Worm (Caenorhabditis elegans) whole organism, L1 larva: Measurements from ENCODE around the gene hrg-2.

ENCODE experiments used
- Y116A8C.19 ChIP-seq: sonication (generic microtip); optimal IDR thresholded peaks from 2 replicates; lab custom pipeline; 2016; ENCODE audit warnings: missing compliant biosample characterization, missing genetic modification characterization, borderline replicate concordance
- aly-2 ChIP-seq: fragments of 150-350 bp; optimal IDR thresholded peaks from 2 replicates; lab custom pipeline; 2014; ENCODE audit warnings: missing biosample characterization, missing genetic modification characterization
- ceh-63 ChIP-seq: fragments of 200-800 bp; sonication (Bioruptor generic); optimal IDR thresholded peaks from 2 replicates; lab custom pipeline; 2018; ENCODE audit warnings: mild to moderate bottlenecking, missing genetic modification characterization, missing compliant biosample characterization
- ceh-8 ChIP-seq: fragments of 200-800 bp; sonication (Bioruptor generic); optimal IDR thresholded peaks from 2 replicates; lab custom pipeline; 2018; ENCODE audit warnings: mild to moderate bottlenecking, missing genetic modification characterization, moderate library complexity, missing compliant biosample characterization
- ceh-82 ChIP-seq, 3 experiments: fragments of 150-350 bp in 1 of 3; sonication (generic microtip) in 2 of 3; optimal IDR thresholded peaks; 2 replicates each; lab custom pipeline; 2014 to 2017; ENCODE audit warnings: missing biosample characterization in 3 of 3, missing genetic modification characterization in 3 of 3
- ceh-88 ChIP-seq: fragments of 200-800 bp; sonication (Bioruptor generic); IDR thresholded peaks from 2 replicates; pipeline ENCODE4 v1.3.6; 2022; ENCODE audit warnings: missing genetic modification characterization, missing compliant biosample characterization
- ceh-90 ChIP-seq: sonication (generic microtip); optimal IDR thresholded peaks from 2 replicates; lab custom pipeline; 2016; ENCODE audit warnings: missing genetic modification characterization, missing compliant biosample characterization
- ces-1 ChIP-seq: fragments of 150-350 bp; optimal IDR thresholded peaks from 2 replicates; lab custom pipeline; 2014; ENCODE audit warnings: missing biosample characterization, missing genetic modification reagents, missing genetic modification characterization
- dpl-1 ChIP-seq, 3 experiments: fragments of 150-350 bp in 2 of 3; sonication (generic microtip) in 1 of 3; optimal IDR thresholded peaks; 2 replicates each; lab custom pipeline; 2014 to 2017; ENCODE audit warnings: missing biosample characterization in 3 of 3, missing genetic modification characterization in 3 of 3, missing genetic modification reagents in 3 of 3
- efl-1 ChIP-seq, 4 experiments: fragments of 150-350 bp; optimal IDR thresholded peaks in 3 of 4; peaks in 1 of 4; 1 replicate in 1 of 4; 2 replicates in 3 of 4; lab custom pipeline; 2014; ENCODE audit warnings: missing biosample characterization in 2 of 4, missing genetic modification characterization in 2 of 4, missing genetic modification reagents in 2 of 4
- fkh-8 ChIP-seq: sonication (generic microtip); optimal IDR thresholded peaks from 2 replicates; lab custom pipeline; 2016; ENCODE audit warnings: mild to moderate bottlenecking, missing genetic modification characterization, missing compliant biosample characterization
- hlh-17 ChIP-seq: fragments of 200-800 bp; sonication (Bioruptor generic); optimal IDR thresholded peaks from 2 replicates; lab custom pipeline; 2018; ENCODE audit warnings: missing genetic modification characterization, mild to moderate bottlenecking, missing compliant biosample characterization, moderate library complexity, borderline replicate concordance
- hpl-2 ChIP-seq: fragments of 150-350 bp; optimal IDR thresholded peaks from 2 replicates; lab custom pipeline; 2014; ENCODE audit warnings: missing biosample characterization, missing genetic modification reagents, missing genetic modification characterization
- irx-1 ChIP-seq: sonication (generic microtip); optimal IDR thresholded peaks from 2 replicates; lab custom pipeline; 2016; ENCODE audit warnings: missing genetic modification characterization, missing compliant biosample characterization
- lin-15B ChIP-seq: fragments of 150-350 bp; sonication (generic microtip); optimal IDR thresholded peaks from 3 replicates; lab custom pipeline; 2014; ENCODE audit warnings: missing biosample characterization, missing genetic modification characterization
- lin-39 ChIP-seq: fragments of 150-350 bp; optimal IDR thresholded peaks from 2 replicates; lab custom pipeline; 2014; ENCODE audit warnings: missing biosample characterization, missing genetic modification reagents, missing genetic modification characterization
- mdl-1 ChIP-seq, 2 experiments: fragments of 150-350 bp; optimal IDR thresholded peaks; 2 replicates each; lab custom pipeline; 2014 to 2017; ENCODE audit warnings: missing biosample characterization in 2 of 2, missing genetic modification characterization in 2 of 2, inconsistent platforms in 1 of 2
- mep-1 ChIP-seq: fragments of 150-350 bp; optimal IDR thresholded peaks from 2 replicates; lab custom pipeline; 2014; ENCODE audit warnings: missing biosample characterization, missing genetic modification characterization
- nhr-11 ChIP-seq: fragments of 150-350 bp; optimal IDR thresholded peaks from 2 replicates; lab custom pipeline; 2014; ENCODE audit warnings: missing biosample characterization, missing genetic modification characterization
- nhr-12 ChIP-seq: sonication (generic microtip); optimal IDR thresholded peaks from 2 replicates; lab custom pipeline; 2017; ENCODE audit warnings: missing biosample characterization, missing genetic modification characterization
- nhr-28 ChIP-seq: fragments of 150-350 bp; optimal IDR thresholded peaks from 2 replicates; lab custom pipeline; 2014; ENCODE audit warnings: missing biosample characterization, missing genetic modification characterization
- nhr-47 ChIP-seq: sonication (generic microtip); optimal IDR thresholded peaks from 2 replicates; lab custom pipeline; 2016; ENCODE audit warnings: mild to moderate bottlenecking, missing genetic modification characterization, moderate library complexity, missing compliant biosample characterization
- nhr-71 ChIP-seq: sonication (generic microtip); optimal IDR thresholded peaks from 2 replicates; lab custom pipeline; 2016; ENCODE audit warnings: mild to moderate bottlenecking, missing genetic modification characterization, moderate library complexity, missing compliant biosample characterization
- nhr-77 ChIP-seq: fragments of 150-350 bp; optimal IDR thresholded peaks from 2 replicates; lab custom pipeline; 2014; ENCODE audit warnings: missing biosample characterization, missing genetic modification characterization
- nhr-84 ChIP-seq: sonication (generic microtip); optimal IDR thresholded peaks from 2 replicates; lab custom pipeline; 2017; ENCODE audit warnings: missing biosample characterization, missing genetic modification characterization
- rnt-1 ChIP-seq: sonication (generic microtip); optimal IDR thresholded peaks from 2 replicates; lab custom pipeline; 2016; ENCODE audit warnings: mild to moderate bottlenecking, missing genetic modification characterization, moderate library complexity, missing compliant biosample characterization
- skn-1 ChIP-seq: fragments of 150-350 bp; optimal IDR thresholded peaks from 2 replicates; lab custom pipeline; 2014; ENCODE audit warnings: missing biosample characterization, missing genetic modification characterization
- snpc-4 ChIP-seq: fragments of 150-350 bp; optimal IDR thresholded peaks from 2 replicates; lab custom pipeline; 2014; ENCODE audit warnings: missing biosample characterization, missing genetic modification characterization
- snu-23 ChIP-seq: sonication (generic microtip); optimal IDR thresholded peaks from 2 replicates; lab custom pipeline; 2016; ENCODE audit warnings: missing genetic modification characterization, missing compliant biosample characterization
- sox-4 ChIP-seq: sonication (generic microtip); optimal IDR thresholded peaks from 2 replicates; lab custom pipeline; 2016; ENCODE audit warnings: missing genetic modification characterization, missing compliant biosample characterization
- sptf-1 ChIP-seq: fragments of 150-350 bp; optimal IDR thresholded peaks from 2 replicates; lab custom pipeline; 2014; ENCODE audit warnings: missing biosample characterization, missing genetic modification characterization
- sup-37 ChIP-seq: fragments of 200-800 bp; sonication (Bioruptor generic); optimal IDR thresholded peaks from 2 replicates; lab custom pipeline; 2018; ENCODE audit warnings: mild to moderate bottlenecking, missing genetic modification characterization, missing compliant biosample characterization
- swsn-7 ChIP-seq: sonication (generic microtip); optimal IDR thresholded peaks from 2 replicates; lab custom pipeline; 2016; ENCODE audit warnings: missing genetic modification characterization, missing compliant biosample characterization
- zip-4 ChIP-seq: fragments of 200-800 bp; sonication (Bioruptor generic); optimal IDR thresholded peaks from 2 replicates; lab custom pipeline; 2018; ENCODE audit warnings: mild to moderate bottlenecking, missing genetic modification characterization, moderate library complexity, missing compliant biosample characterization
- ztf-11 ChIP-seq, 2 experiments: sonication (generic microtip); optimal IDR thresholded peaks; 2 replicates each; lab custom pipeline; 2016 to 2017; ENCODE audit warnings: missing genetic modification characterization in 2 of 2, missing biosample characterization in 1 of 2, missing compliant biosample characterization in 1 of 2

Gene hrg-2

DNA sequence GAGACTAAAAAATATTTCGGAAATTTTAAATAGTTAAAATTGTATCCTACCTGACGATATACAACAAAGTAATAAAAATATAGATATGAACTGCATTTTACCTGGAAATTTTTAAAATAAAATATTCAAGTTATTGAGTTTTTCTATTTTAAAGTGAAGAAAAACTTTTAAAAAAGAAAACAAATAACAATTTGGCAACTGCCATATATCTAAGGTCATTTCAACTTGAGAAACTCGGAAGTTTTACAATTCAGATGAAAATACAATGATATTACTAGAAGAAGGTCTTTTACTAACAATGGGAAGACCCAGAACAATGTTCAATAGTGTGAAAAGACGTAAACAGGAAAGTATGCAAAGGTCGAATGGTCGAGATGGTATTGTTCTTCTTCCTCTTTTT lies 39.6 kb upstream of the hrg-2 start, which contains the start of gene C54D10.10:
Gene C54D10.10, minus strand, starts transcription at position 101 of the 400 bp plus-strand sequence.
- TF ChIP-seq ztf-11 (tag; optimal IDR thresholded peaks at IDR 0.05; lab: Kevin White, UChicago), result no peak
- no peak for TF ChIP-seq hlh-17 (GFP tag; lab: Kevin White, UChicago)
- TF ChIP-seq ceh-90, result no peak
- TF ChIP-seq nhr-71 (tag; lab: Kevin White, UChicago), result no peak
- TF ChIP-seq nhr-47, result no peak
- TF ChIP-seq, all 84 proteins: peak for 0

- TF ChIP-seq lin-39 (tag; lab: Kevin White, UChicago), result no peak
- TF ChIP-seq efl-1 (optimal IDR thresholded peaks at IDR 0.05; lab: Kevin White, UChicago), result no peak
- peak in 1 of 2 experiments; percentile 79 for TF ChIP-seq efl-1 (GFP tag; optimal IDR thresholded peaks at IDR 0.05 in 1 of 2; lab: Kevin White, UChicago)
Measured at ce11 chrV:12446895-12447294, 36.6 kb upstream of the hrg-2 start, which contains the start of the genes pals-38 and C54D10.9. Gene pals-38, minus strand, starts transcription at chrV:12446995. Gene C54D10.9, plus strand, starts transcription at chrV:12447153.

DNA sequence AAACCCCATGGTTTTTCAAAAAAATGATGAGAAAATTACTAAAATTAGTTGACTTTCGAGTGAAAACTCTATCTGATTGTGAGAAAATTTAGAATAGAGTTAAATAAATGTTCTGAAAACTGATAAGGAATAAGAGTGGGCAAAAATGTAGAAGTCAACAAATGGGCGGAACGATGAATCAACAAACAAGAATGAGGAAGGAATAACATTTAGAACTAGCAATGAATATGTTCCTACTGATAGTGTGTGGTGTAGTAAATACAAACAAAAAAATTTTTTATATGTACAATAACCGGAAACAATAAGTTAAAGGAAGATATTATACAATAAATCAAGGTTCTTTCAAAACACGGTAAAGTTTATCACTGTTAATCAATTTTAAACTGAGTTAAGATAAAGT lies 33.4 kb upstream of the hrg-2 start, which contains the start of gene pals-39:
Gene pals-39, minus strand, starts transcription at position 101 of the 400 bp plus-strand sequence.
- TF ChIP-seq ceh-90, result no peak
- TF ChIP-seq aly-2 (tag; lab: Kevin White, UChicago), result no peak
- no peak for TF ChIP-seq nhr-77 (tag; lab: Kevin White, UChicago)
- no peak for TF ChIP-seq sup-37 (GFP tag; lab: Kevin White, UChicago)
- TF ChIP-seq Y116A8C.19 (tag; lab: Kevin White, UChicago), result no peak
- TF ChIP-seq mdl-1 (tag; optimal IDR thresholded peaks at IDR 0.05; lab: Kevin White, UChicago), result no peak
- TF ChIP-seq ceh-88 (GFP tag; lab: Robert Waterston, UW), result no peak
- no peak for TF ChIP-seq sox-4 (tag; lab: Kevin White, UChicago)
- no peak for TF ChIP-seq hpl-2
- TF ChIP-seq snu-23 (GFP tag; lab: Kevin White, UChicago), result no peak
- no peak for TF ChIP-seq rnt-1 (tag; lab: Kevin White, UChicago)
- no peak for TF ChIP-seq mep-1 (tag; lab: Kevin White, UChicago)
- TF ChIP-seq nhr-28 (tag; lab: Kevin White, UChicago), result no peak
- no peak for TF ChIP-seq nhr-84 (tag; lab: Kevin White, UChicago)
- no peak for TF ChIP-seq skn-1 (tag; lab: Kevin White, UChicago)
- no peak for TF ChIP-seq ceh-8 (GFP tag; lab: Kevin White, UChicago)

DNA sequence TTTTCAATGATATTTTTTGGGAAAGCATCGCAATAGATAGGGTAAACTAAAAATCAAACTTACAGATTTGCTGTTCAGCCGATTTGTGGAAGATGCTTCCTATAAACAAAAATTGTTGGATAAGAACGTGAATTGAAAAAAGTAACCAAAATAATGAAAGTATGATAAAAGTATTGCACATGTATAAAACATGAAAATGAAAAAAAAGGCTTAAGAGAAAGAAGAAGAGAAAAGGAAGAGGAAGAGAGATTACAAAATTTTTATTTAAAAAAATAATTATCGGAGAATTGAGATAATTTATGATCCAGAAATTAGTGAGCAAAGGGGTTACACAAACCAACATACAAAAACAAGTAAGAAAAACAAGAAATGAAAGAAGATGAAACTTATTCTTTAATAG lies 31.1 kb upstream of the hrg-2 start, which contains the start of gene pals-37:
Gene pals-37, minus strand, starts transcription at position 101 of the 400 bp plus-strand sequence.
- TF ChIP-seq zip-4 (no peak), snpc-4 (tag; lab: Kevin White, UChicago) (no peak), dpl-1 (GFP tag; optimal IDR thresholded peaks at IDR 0.05; lab: Kevin White, UChicago) (no peak), ceh-82 (tag; optimal IDR thresholded peaks at IDR 0.05; lab: Kevin White, UChicago) (no peak), ces-1 (GFP tag; lab: Kevin White, UChicago) (no peak), lin-15B (tag; lab: Kevin White, UChicago) (no peak), nhr-84 (tag; lab: Kevin White, UChicago) (no peak), nhr-12 (no peak), swsn-7 (tag; lab: Kevin White, UChicago) (no peak), nhr-28 (tag; lab: Kevin White, UChicago) (no peak), sup-37 (GFP tag; lab: Kevin White, UChicago) (no peak), ceh-63 (GFP tag; lab: Kevin White, UChicago) (no peak), fkh-8 (no peak), nhr-11 (tag; lab: Kevin White, UChicago) (no peak), sptf-1 (no peak), irx-1 (tag; lab: Kevin White, UChicago) (no peak), ceh-88 (GFP tag; lab: Robert Waterston, UW) (no peak)
